Fruit fly (Drosophila melanogaster) whole organism, pupa: ENCODE measurements around the gene CG17327.
A peak's percentile ranks its signal among the peaks of the same experiment; 100 is the strongest.

Experiments
- CG10348 ChIP-seq: fragments of 200-800 bp; sonication (Bioruptor generic); IDR thresholded peaks from 2 replicates; pipeline ENCODE4 v1.3.6; 2022; ENCODE audit warnings: missing biosample characterization, missing genetic modification characterization
- CG12605 ChIP-seq: fragments of 200-800 bp; sonication (Bioruptor generic); IDR thresholded peaks from 2 replicates; pipeline ENCODE4 v1.3.6; 2022; ENCODE audit warnings: missing biosample characterization, missing genetic modification characterization
- CG13204 ChIP-seq: fragments of 200-800 bp; sonication (Bioruptor generic); optimal IDR thresholded peaks from 2 replicates; lab custom pipeline; 2018; ENCODE audit warnings: missing biosample characterization, mild to moderate bottlenecking, missing genetic modification characterization, moderate library complexity
- CG14655 ChIP-seq: fragments of 200-800 bp; sonication (Bioruptor generic); optimal IDR thresholded peaks from 3 replicates; lab custom pipeline; 2017; ENCODE audit warnings: mild to moderate bottlenecking, missing biosample characterization, missing genetic modification reagents, missing genetic modification characterization
- CG15710 ChIP-seq: fragments of 200-800 bp; sonication (Bioruptor generic); optimal IDR thresholded peaks from 2 replicates; lab custom pipeline; 2018; ENCODE audit warnings: missing biosample characterization, mild to moderate bottlenecking, missing genetic modification characterization, moderate library complexity
- CG17806 ChIP-seq: fragments of 200-800 bp; sonication (Bioruptor generic); optimal IDR thresholded peaks from 2 replicates; lab custom pipeline; 2018; ENCODE audit warnings: missing biosample characterization, mild to moderate bottlenecking, missing genetic modification characterization, moderate library complexity
- CG32121 ChIP-seq: fragments of 200-800 bp; sonication (Bioruptor generic); IDR thresholded peaks from 2 replicates; pipeline ENCODE4 v1.3.6; 2022; ENCODE audit warnings: missing biosample characterization, missing genetic modification characterization
- CG34367 ChIP-seq: fragments of 200-800 bp; sonication (Bioruptor generic); optimal IDR thresholded peaks from 2 replicates; lab custom pipeline; 2018; ENCODE audit warnings: missing biosample characterization, mild to moderate bottlenecking, missing genetic modification characterization
- CG4496 ChIP-seq: fragments of 200-800 bp; sonication (Bioruptor generic); IDR thresholded peaks from 3 replicates; pipeline ENCODE4 v1.3.6; 2022; ENCODE audit warnings: missing biosample characterization, missing genetic modification characterization
- CG8159 ChIP-seq: fragments of 200-800 bp; sonication (Bioruptor generic); optimal IDR thresholded peaks from 3 replicates; lab custom pipeline; 2018; ENCODE audit warnings: missing biosample characterization, mild to moderate bottlenecking, missing genetic modification characterization, moderate library complexity
- CG8301 ChIP-seq: fragments of 200-800 bp; sonication (Bioruptor generic); optimal IDR thresholded peaks from 2 replicates; lab custom pipeline; 2018; ENCODE audit warnings: missing biosample characterization, mild to moderate bottlenecking, missing genetic modification characterization
- CG9948 ChIP-seq: fragments of 200-800 bp; sonication (Bioruptor generic); optimal IDR thresholded peaks from 2 replicates; lab custom pipeline; 2018; ENCODE audit warnings: missing biosample characterization, mild to moderate bottlenecking, missing genetic modification characterization, moderate library complexity
- D1 ChIP-seq: fragments of 200-800 bp; sonication (Bioruptor generic); optimal IDR thresholded peaks from 2 replicates; lab custom pipeline; 2018; ENCODE audit warnings: missing biosample characterization, mild to moderate bottlenecking, missing genetic modification characterization, moderate library complexity
- EcR ChIP-seq: fragments of 200-800 bp; sonication (Bioruptor generic); optimal IDR thresholded peaks from 3 replicates; lab custom pipeline; 2019; ENCODE audit warnings: missing biosample characterization, missing genetic modification characterization, mild to moderate bottlenecking, moderate library complexity, missing genetic modification reagents
- Ets98B ChIP-seq: fragments of 200-800 bp; sonication (Bioruptor generic); IDR thresholded peaks from 2 replicates; pipeline ENCODE4 v1.3.6; 2022; ENCODE audit warnings: missing biosample characterization, missing genetic modification characterization
- Pif1A ChIP-seq: fragments of 200-800 bp; sonication (Bioruptor generic); optimal IDR thresholded peaks from 3 replicates; lab custom pipeline; 2016; ENCODE audit warnings: missing biosample characterization, missing genetic modification characterization
- Pif1B ChIP-seq: fragments of 200-800 bp; sonication (Bioruptor generic); optimal IDR thresholded peaks from 3 replicates; lab custom pipeline; 2016; ENCODE audit warnings: missing biosample characterization, missing genetic modification characterization
- Snoo ChIP-seq: fragments of 200-800 bp; sonication (Bioruptor generic); optimal IDR thresholded peaks from 3 replicates; lab custom pipeline; 2017; ENCODE audit warnings: missing biosample characterization, mild to moderate bottlenecking, missing genetic modification characterization, inconsistent platforms
- fd96Ca ChIP-seq: fragments of 200-800 bp; sonication (Bioruptor generic); IDR thresholded peaks from 3 replicates; pipeline ENCODE4 v1.3.6; 2022; ENCODE audit warnings: missing biosample characterization, missing genetic modification characterization
- gl ChIP-seq: fragments of 200-800 bp; sonication (Bioruptor generic); optimal IDR thresholded peaks from 2 replicates; lab custom pipeline; 2018; ENCODE audit warnings: missing biosample characterization, mild to moderate bottlenecking, missing genetic modification characterization
- rn ChIP-seq: fragments of 200-800 bp; sonication (Bioruptor generic); IDR thresholded peaks from 2 replicates; pipeline ENCODE4 v1.3.6; 2022; ENCODE audit warnings: missing biosample characterization, missing genetic modification characterization

The CG17327 gene

dm6 chr3R:12997550-12998233, at the start of gene CG17327, which contains the start of the genes CG44194 and CG7518:
Gene CG17327 (minus strand): TSS chr3R:12997726.
Gene CG44194 (minus strand): TSS chr3R:12997726.
Gene CG7518 (plus strand): TSS chr3R:12998089.
- TF ChIP-seq Ets98B (GFP tag; lab: Robert Waterston, UW) (0 out of 2 replicates have a peak, but pooled peaks have one; percentile 15), CG32121 (no peak), CG4496 (GFP tag; lab: Robert Waterston, UW) (0 out of 3 replicates have a peak, but pooled peaks have one; percentile 11), Pif1B (GFP tag; lab: Kevin White, UChicago) (no peak)

DNA sequence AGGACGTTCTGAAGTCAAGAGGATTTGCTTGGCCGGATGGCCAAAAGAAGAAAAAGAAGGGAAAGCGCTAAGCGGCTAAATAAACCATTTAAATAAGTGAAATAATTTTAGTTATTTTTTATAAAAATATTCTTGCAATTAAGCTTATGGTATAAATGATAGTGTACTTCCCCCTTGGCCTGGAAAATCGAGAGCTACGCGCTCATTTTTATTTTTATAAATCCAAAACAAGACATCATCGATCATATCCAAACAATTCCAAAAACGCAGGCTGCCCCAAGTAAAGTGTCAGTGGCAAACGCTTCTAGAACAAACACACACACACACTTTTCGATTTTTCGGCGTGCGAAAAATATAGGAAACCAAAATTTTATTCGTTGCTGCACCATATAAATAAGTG, 46.9 kb upstream of the CG17327 start, which contains the start of gene Hsc70-2:
Gene Hsc70-2 (plus strand): TSS at position 301 of the 400 bp plus-strand sequence.
- TF ChIP-seq CG8301 (tag; lab: Kevin White, UChicago) (no peak), Snoo (tag; lab: Kevin White, UChicago) (no peak), CG13204 (GFP tag; lab: Kevin White, UChicago) (no peak)

dm6 chr3R:13043857-13044256, 46.3 kb upstream of the CG17327 start, which contains the start of gene CG45122:
Gene CG45122 (plus strand): TSS chr3R:13044157.
- TF ChIP-seq CG13204 (GFP tag; lab: Kevin White, UChicago) (no peak), fd96Ca (GFP tag; lab: Robert Waterston, UW) (no peak), CG17806 (tag; lab: Kevin White, UChicago) (no peak), CG8159 (no peak), CG4496 (GFP tag; lab: Robert Waterston, UW) (no peak), Ets98B (GFP tag; lab: Robert Waterston, UW) (no peak), CG9948 (tag; lab: Kevin White, UChicago) (no peak), CG10348 (GFP tag; lab: Robert Waterston, UW) (no peak), CG12605 (GFP tag; lab: Robert Waterston, UW) (no peak), D1 (tag; lab: Kevin White, UChicago) (no peak), CG14655 (no peak), rn (GFP tag; lab: Robert Waterston, UW) (no peak)

dm6 chr3R:13042258-13043032, 44.9 kb upstream of the CG17327 start, which contains the start of gene snk:
Gene snk (minus strand): TSS chr3R:13042770.
- no peak for TF ChIP-seq CG10348 (GFP tag; lab: Robert Waterston, UW)
- TF ChIP-seq fd96Ca (GFP tag; lab: Robert Waterston, UW): 0 out of 3 replicates have a peak, but pooled peaks have one; percentile 6
- TF ChIP-seq CG13204 (GFP tag; lab: Kevin White, UChicago): no peak

dm6 chr3R:13041750-13042149, 44.2 kb upstream of the CG17327 start, which contains the start of gene CG11670:
Gene CG11670 (plus strand): TSS chr3R:13042050.
- TF ChIP-seq CG8159: no peak
- TF ChIP-seq CG13204 (GFP tag; lab: Kevin White, UChicago): no peak
- no peak for TF ChIP-seq CG14655
- no peak for TF ChIP-seq EcR
- no peak for TF ChIP-seq D1 (tag; lab: Kevin White, UChicago)
- no peak for TF ChIP-seq fd96Ca (GFP tag; lab: Robert Waterston, UW)
- no peak for TF ChIP-seq CG9948 (tag; lab: Kevin White, UChicago)
- no peak for TF ChIP-seq Pif1A (GFP tag; lab: Kevin White, UChicago)
- no peak for TF ChIP-seq CG15710
- no peak for TF ChIP-seq CG8301 (tag; lab: Kevin White, UChicago)
- no peak for TF ChIP-seq CG4496 (GFP tag; lab: Robert Waterston, UW)
- no peak for TF ChIP-seq gl (tag; lab: Kevin White, UChicago)
- TF ChIP-seq CG17806 (tag; lab: Kevin White, UChicago): no peak
- TF ChIP-seq CG32121: no peak
- no peak for TF ChIP-seq Ets98B (GFP tag; lab: Robert Waterston, UW)
- no peak for TF ChIP-seq CG10348 (GFP tag; lab: Robert Waterston, UW)
- TF ChIP-seq rn (GFP tag; lab: Robert Waterston, UW): no peak
- TF ChIP-seq CG34367 (tag; lab: Kevin White, UChicago): no peak
- TF ChIP-seq, all 21 proteins: peak for 0

DNA sequence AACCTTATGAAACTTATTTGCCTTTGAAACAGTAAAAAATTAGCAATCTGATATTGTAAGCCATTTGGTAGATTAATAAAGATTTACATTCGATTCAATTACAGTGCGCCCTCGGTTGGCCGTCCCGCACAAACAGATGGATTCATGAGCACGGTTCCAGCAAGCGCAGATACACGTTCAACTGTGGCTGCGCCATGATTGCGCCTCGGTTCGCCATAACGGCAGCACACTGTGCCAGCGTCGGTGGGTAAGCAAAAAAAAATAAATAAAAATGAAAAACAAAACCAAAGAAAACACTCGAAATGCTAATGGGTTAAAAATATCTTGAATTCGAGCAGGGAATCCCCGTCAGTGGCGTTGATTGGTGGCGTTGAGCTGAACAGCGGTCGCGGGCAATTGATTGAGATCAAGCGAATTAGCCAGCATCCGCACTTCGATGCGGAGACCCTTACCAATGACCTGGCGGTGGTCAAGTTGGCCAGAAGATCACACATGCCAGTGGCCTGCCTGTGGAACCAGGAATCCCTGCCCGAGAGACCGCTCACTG, 41.6 kb upstream of the CG17327 start:
- TF ChIP-seq CG12605 (GFP tag; lab: Robert Waterston, UW): no peak
- TF ChIP-seq gl (tag; lab: Kevin White, UChicago): no peak
- no peak for TF ChIP-seq CG9948 (tag; lab: Kevin White, UChicago)
- TF ChIP-seq CG10348 (GFP tag; lab: Robert Waterston, UW): no peak
- TF ChIP-seq CG15710: peak; percentile 22
- peak; percentile 49; the same call in 2 of the 3 replicates for TF ChIP-seq CG4496 (GFP tag; lab: Robert Waterston, UW)
- no peak for TF ChIP-seq CG8159
- TF ChIP-seq CG32121: no peak
- TF ChIP-seq CG14655: no peak
- no peak for TF ChIP-seq CG8301 (tag; lab: Kevin White, UChicago)
- TF ChIP-seq CG17806 (tag; lab: Kevin White, UChicago): no peak
- no peak for TF ChIP-seq rn (GFP tag; lab: Robert Waterston, UW)
- TF ChIP-seq D1 (tag; lab: Kevin White, UChicago): no peak
- TF ChIP-seq CG34367 (tag; lab: Kevin White, UChicago): no peak
- 0 out of 3 replicates have a peak, but pooled peaks have one; percentile 38 for TF ChIP-seq fd96Ca (GFP tag; lab: Robert Waterston, UW)
- TF ChIP-seq Snoo (tag; lab: Kevin White, UChicago): no peak
- TF ChIP-seq EcR: no peak
- TF ChIP-seq Pif1B (GFP tag; lab: Kevin White, UChicago): no peak
- TF ChIP-seq CG13204 (GFP tag; lab: Kevin White, UChicago): no peak
- TF ChIP-seq Pif1A (GFP tag; lab: Kevin White, UChicago): no peak
- TF ChIP-seq Ets98B (GFP tag; lab: Robert Waterston, UW): 0 out of 2 replicates have a peak, but pooled peaks have one; percentile 16
